Worm (Caenorhabditis elegans) whole organism, L2 larva: ENCODE results near the gene rpia-1.

Experiments used
- C34F6.9 ChIP-seq: fragments of 150-350 bp; optimal IDR thresholded peaks from 2 replicates; lab custom pipeline; 2014; ENCODE audit warnings: missing biosample characterization, missing genetic modification characterization
- F13H6.1 ChIP-seq: sonication (generic microtip); optimal IDR thresholded peaks from 2 replicates; lab custom pipeline; 2016; ENCODE audit warnings: missing genetic modification characterization, missing compliant biosample characterization
- R02D3.7 ChIP-seq: fragments of 150-350 bp; optimal IDR thresholded peaks from 2 replicates; lab custom pipeline; 2014; ENCODE audit warnings: missing biosample characterization, missing genetic modification characterization
- Y55F3AM.14 ChIP-seq: fragments of 200-800 bp; sonication (Bioruptor generic); optimal IDR thresholded peaks from 2 replicates; lab custom pipeline; 2018; ENCODE audit warnings: mild to moderate bottlenecking, missing genetic modification characterization, missing compliant biosample characterization
- ZK546.5 ChIP-seq: sonication (generic microtip); optimal IDR thresholded peaks from 2 replicates; lab custom pipeline; 2017; ENCODE audit warnings: missing biosample characterization, missing genetic modification characterization
- alr-1 ChIP-seq: fragments of 150-350 bp; optimal IDR thresholded peaks from 2 replicates; lab custom pipeline; 2014; ENCODE audit warnings: missing biosample characterization, missing genetic modification characterization
- aly-2 ChIP-seq: fragments of 150-350 bp; optimal IDR thresholded peaks from 2 replicates; lab custom pipeline; 2014; ENCODE audit warnings: missing biosample characterization, missing genetic modification characterization
- ama-1 ChIP-seq: fragments of 150-350 bp; optimal IDR thresholded peaks from 2 replicates; lab custom pipeline; 2018; ENCODE audit warnings: inconsistent platforms
- blmp-1 ChIP-seq: sonication (generic microtip); optimal IDR thresholded peaks from 2 replicates; lab custom pipeline; 2017; ENCODE audit warnings: missing genetic modification characterization, mild to moderate bottlenecking, missing compliant biosample characterization, antibody characterized with exemption, moderate library complexity; ENCODE audit not compliant: insufficient read depth
- ceh-16 ChIP-seq: fragments of 150-350 bp; optimal IDR thresholded peaks from 2 replicates; lab custom pipeline; 2014; ENCODE audit warnings: missing biosample characterization, missing genetic modification characterization
- ceh-82 ChIP-seq: fragments of 150-350 bp; optimal IDR thresholded peaks from 2 replicates; lab custom pipeline; 2014; ENCODE audit warnings: missing biosample characterization, missing genetic modification characterization
- crh-2 ChIP-seq: sonication (generic microtip); optimal IDR thresholded peaks from 2 replicates; lab custom pipeline; 2017; ENCODE audit warnings: missing biosample characterization, missing genetic modification characterization
- dmd-4 ChIP-seq: sonication (generic microtip); optimal IDR thresholded peaks from 2 replicates; lab custom pipeline; 2017; ENCODE audit warnings: missing biosample characterization, missing genetic modification characterization
- elt-1 ChIP-seq: fragments of 150-350 bp; optimal IDR thresholded peaks from 2 replicates; lab custom pipeline; 2014; ENCODE audit warnings: missing biosample characterization, missing genetic modification characterization
- elt-3 ChIP-seq: sonication (generic microtip); optimal IDR thresholded peaks from 2 replicates; lab custom pipeline; 2017; ENCODE audit warnings: missing biosample characterization, missing genetic modification characterization
- fos-1 ChIP-seq: fragments of 150-350 bp; optimal IDR thresholded peaks from 2 replicates; lab custom pipeline; 2014; ENCODE audit warnings: missing biosample characterization, missing genetic modification characterization
- lin-11 ChIP-seq: fragments of 150-350 bp; sonication (generic microtip); optimal IDR thresholded peaks from 2 replicates; lab custom pipeline; 2014; ENCODE audit warnings: missing biosample characterization, missing genetic modification characterization, inconsistent platforms, mixed read lengths
- lin-13 ChIP-seq: fragments of 150-350 bp; optimal IDR thresholded peaks from 2 replicates; lab custom pipeline; 2014; ENCODE audit warnings: missing biosample characterization, missing genetic modification reagents, missing genetic modification characterization
- lin-39 ChIP-seq: fragments of 150-350 bp; optimal IDR thresholded peaks from 2 replicates; lab custom pipeline; 2014; ENCODE audit warnings: missing biosample characterization, missing genetic modification reagents, missing genetic modification characterization
- lsy-2 ChIP-seq, 2 experiments: fragments of 150-350 bp in 1 of 2; sonication (generic microtip) in 1 of 2; optimal IDR thresholded peaks; 2 replicates each; lab custom pipeline; 2014 to 2017; ENCODE audit warnings: missing biosample characterization in 2 of 2, missing genetic modification characterization in 2 of 2
- mbf-1 ChIP-seq: sonication (generic microtip); optimal IDR thresholded peaks from 2 replicates; lab custom pipeline; 2017; ENCODE audit warnings: missing biosample characterization, missing genetic modification characterization
- nhr-11 ChIP-seq: fragments of 150-350 bp; optimal IDR thresholded peaks from 2 replicates; lab custom pipeline; 2014; ENCODE audit warnings: missing biosample characterization, missing genetic modification characterization
- nhr-12 ChIP-seq: fragments of 150-350 bp; optimal IDR thresholded peaks from 2 replicates; lab custom pipeline; 2014; ENCODE audit warnings: missing biosample characterization, missing genetic modification characterization
- nhr-129 ChIP-seq: fragments of 150-350 bp; optimal IDR thresholded peaks from 2 replicates; lab custom pipeline; 2014; ENCODE audit warnings: missing biosample characterization, missing genetic modification characterization
- nhr-21 ChIP-seq: fragments of 150-350 bp; optimal IDR thresholded peaks from 2 replicates; lab custom pipeline; 2014; ENCODE audit warnings: missing biosample characterization, missing genetic modification characterization
- nhr-23 ChIP-seq: fragments of 150-350 bp; optimal IDR thresholded peaks from 2 replicates; lab custom pipeline; 2014; ENCODE audit warnings: missing biosample characterization, missing genetic modification reagents, missing genetic modification characterization
- nhr-237 ChIP-seq: fragments of 150-350 bp; optimal IDR thresholded peaks from 2 replicates; lab custom pipeline; 2014; ENCODE audit warnings: missing biosample characterization, missing genetic modification characterization
- nhr-25 ChIP-seq: fragments of 150-350 bp; sonication (generic microtip); optimal IDR thresholded peaks from 3 replicates; lab custom pipeline; 2014; ENCODE audit warnings: missing biosample characterization, missing genetic modification characterization
- nhr-6 ChIP-seq: fragments of 150-350 bp; optimal IDR thresholded peaks from 2 replicates; lab custom pipeline; 2014; ENCODE audit warnings: missing biosample characterization, missing genetic modification characterization
- nhr-77 ChIP-seq: fragments of 150-350 bp; optimal IDR thresholded peaks from 2 replicates; lab custom pipeline; 2014; ENCODE audit warnings: missing biosample characterization, missing genetic modification characterization
- peb-1 ChIP-seq: fragments of 150-350 bp; optimal IDR thresholded peaks from 2 replicates; lab custom pipeline; 2014; ENCODE audit warnings: missing biosample characterization, missing genetic modification characterization
- sem-4 ChIP-seq: fragments of 150-350 bp; optimal IDR thresholded peaks from 2 replicates; lab custom pipeline; 2014; ENCODE audit warnings: missing biosample characterization, missing genetic modification reagents, missing genetic modification characterization
- skn-1 ChIP-seq: sonication (generic microtip); optimal IDR thresholded peaks from 2 replicates; lab custom pipeline; 2017; ENCODE audit warnings: missing biosample characterization, missing genetic modification characterization
- sma-3 ChIP-seq: sonication (generic microtip); optimal IDR thresholded peaks from 2 replicates; lab custom pipeline; 2016; ENCODE audit warnings: missing genetic modification reagents, missing genetic modification characterization, missing compliant biosample characterization
- sma-9 ChIP-seq, 2 experiments: fragments of 150-350 bp in 1 of 2; sonication (generic microtip) in 1 of 2; optimal IDR thresholded peaks; 2 replicates each; lab custom pipeline; 2014 to 2016; ENCODE audit warnings: missing genetic modification characterization in 2 of 2, mild to moderate bottlenecking in 1 of 2, missing biosample characterization in 1 of 2, missing compliant biosample characterization in 1 of 2, missing genetic modification reagents in 1 of 2, moderate library complexity in 1 of 2
- snpc-4 ChIP-seq: fragments of 150-350 bp; optimal IDR thresholded peaks from 2 replicates; lab custom pipeline; 2014; ENCODE audit warnings: missing biosample characterization, missing genetic modification characterization
- unc-55 ChIP-seq: fragments of 150-350 bp; sonication (generic microtip); optimal IDR thresholded peaks from 3 replicates; lab custom pipeline; 2014; ENCODE audit warnings: missing biosample characterization, missing genetic modification reagents, missing genetic modification characterization
- zag-1 ChIP-seq: fragments of 150-350 bp; optimal IDR thresholded peaks from 2 replicates; lab custom pipeline; 2014; ENCODE audit warnings: missing biosample characterization, missing genetic modification characterization
- ztf-1 ChIP-seq: fragments of 200-800 bp; sonication (Bioruptor generic); conservative IDR thresholded peaks from 2 replicates; pipeline ENCODE4 v1.3.6; 2022; ENCODE audit warnings: missing genetic modification characterization, missing compliant biosample characterization
- ztf-11 ChIP-seq: sonication (generic microtip); optimal IDR thresholded peaks from 2 replicates; lab custom pipeline; 2017; ENCODE audit warnings: missing biosample characterization, missing genetic modification characterization

The rpia-1 gene

ce11 chrIII:7087691-7088323 is 35.1 kb upstream of the rpia-1 start, which contains the start of gene fubl-2 (continued):
- TF ChIP-seq nhr-25 (tag; lab: Kevin White, UChicago): no peak
- TF ChIP-seq ZK546.5: no peak
- peak; percentile 69 for TF ChIP-seq F13H6.1
- no peak for TF ChIP-seq alr-1 (tag; lab: Kevin White, UChicago)
- no peak for TF ChIP-seq Y55F3AM.14 (GFP tag; lab: Kevin White, UChicago)
- no peak for TF ChIP-seq blmp-1 (tag; lab: Kevin White, UChicago)
- TF ChIP-seq ceh-16: no peak
- TF ChIP-seq sem-4 (tag; lab: Kevin White, UChicago): no peak
- TF ChIP-seq nhr-6: no peak
- TF ChIP-seq ztf-11 (tag; lab: Kevin White, UChicago): no peak
- peak; percentile 70 for TF ChIP-seq unc-55 (GFP tag; lab: Kevin White, UChicago)
- peak; percentile 50 for TF ChIP-seq fos-1 (tag; lab: Kevin White, UChicago)
- no peak for TF ChIP-seq elt-1 (tag; lab: Kevin White, UChicago)
- peak; percentile 8 for TF ChIP-seq nhr-21 (tag; lab: Kevin White, UChicago)
- no peak for TF ChIP-seq elt-3
- peak; percentile 59 for TF ChIP-seq crh-2 (tag; lab: Kevin White, UChicago)
- no peak for TF ChIP-seq aly-2 (tag; lab: Kevin White, UChicago)
- TF ChIP-seq lin-11: peak; percentile 29
- TF ChIP-seq peb-1 (tag; lab: Kevin White, UChicago): no peak

- no peak for TF ChIP-seq F13H6.1
- TF ChIP-seq C34F6.9 (tag; lab: Kevin White, UChicago): peak; percentile 33
- TF ChIP-seq skn-1 (tag; lab: Kevin White, UChicago): no peak
- TF ChIP-seq fos-1 (tag; lab: Kevin White, UChicago): no peak
- TF ChIP-seq ceh-16: no peak
- no peak for TF ChIP-seq snpc-4 (tag; lab: Kevin White, UChicago)
- TF ChIP-seq aly-2 (tag; lab: Kevin White, UChicago): no peak
- TF ChIP-seq lsy-2 (tag; optimal IDR thresholded peaks at IDR 0.05; lab: Kevin White, UChicago): peak in 1 of 2 experiments; percentile 16
- no peak for TF ChIP-seq R02D3.7
- TF ChIP-seq nhr-21 (tag; lab: Kevin White, UChicago): peak; percentile 16
- TF ChIP-seq sma-9 (GFP tag; optimal IDR thresholded peaks at IDR 0.05; lab: Kevin White, UChicago): peak; percentile 5
- TF ChIP-seq sma-9 (tag; optimal IDR thresholded peaks at IDR 0.05; lab: Kevin White, UChicago): no peak
- TF ChIP-seq nhr-25 (tag; lab: Kevin White, UChicago): no peak
- TF ChIP-seq sma-3 (GFP tag; lab: Kevin White, UChicago): no peak
- no peak for TF ChIP-seq nhr-11 (tag; lab: Kevin White, UChicago)
- no peak for TF ChIP-seq ama-1
- no peak for TF ChIP-seq ztf-1
- no peak for TF ChIP-seq nhr-6
- TF ChIP-seq blmp-1 (tag; lab: Kevin White, UChicago): no peak
- TF ChIP-seq nhr-129: no peak
These were observed 32.4 kb upstream of the rpia-1 start, which contains the start of gene ZK418.10 for ce11 chrIII:7090545-7090944. ZK418.10 (minus strand) TSS chrIII:7090692.

ce11 chrIII:7091042-7091441 is 31.9 kb upstream of the rpia-1 start, which contains the start of gene ZK418.2:
ZK418.2 (plus strand) TSS chrIII:7091342.
- TF ChIP-seq nhr-23 (tag; lab: Kevin White, UChicago): no peak
- TF ChIP-seq lsy-2 (tag; optimal IDR thresholded peaks at IDR 0.05; lab: Kevin White, UChicago): no peak
- TF ChIP-seq mbf-1 (tag; lab: Kevin White, UChicago): no peak

DNA sequence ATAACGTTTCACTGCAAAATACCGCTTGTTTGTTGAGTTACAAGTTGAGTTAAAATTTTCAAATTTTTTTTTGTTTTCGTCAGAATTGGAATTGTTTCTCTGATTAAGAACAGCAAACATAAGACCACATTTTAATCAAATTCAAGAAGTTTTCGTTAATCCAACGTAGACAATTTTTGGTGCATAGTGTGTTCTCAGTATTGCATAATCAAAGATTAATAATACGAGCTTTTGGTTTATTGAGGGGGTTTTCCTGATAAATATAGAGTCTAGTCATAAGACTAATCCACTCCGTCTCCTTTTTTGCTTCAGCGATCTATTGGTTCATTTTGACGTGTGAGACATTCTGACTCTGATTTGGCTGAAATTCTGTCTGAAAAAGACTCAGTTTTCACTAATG is 27.8 kb upstream of the rpia-1 start, which contains the start of gene nhr-9:
Gene nhr-9 (plus strand): TSS at position 307 of the 400 bp plus-strand sequence.
- peak; percentile 20 for TF ChIP-seq sma-9 (GFP tag; optimal IDR thresholded peaks at IDR 0.05; lab: Kevin White, UChicago)
- TF ChIP-seq sma-9 (tag; optimal IDR thresholded peaks at IDR 0.05; lab: Kevin White, UChicago): no peak
- TF ChIP-seq mbf-1 (tag; lab: Kevin White, UChicago): no peak
- TF ChIP-seq nhr-25 (tag; lab: Kevin White, UChicago): no peak
- peak in 1 of 2 experiments; percentile 4 for TF ChIP-seq lsy-2 (tag; optimal IDR thresholded peaks at IDR 0.05; lab: Kevin White, UChicago)
- TF ChIP-seq, all 48 proteins: peak for 2

ce11 chrIII:7096481-7096880 is 26.4 kb upstream of the rpia-1 start:
- TF ChIP-seq F13H6.1 (no peak), lin-39 (no peak), nhr-129 (no peak), alr-1 (tag; lab: Kevin White, UChicago) (no peak), zag-1 (no peak), lin-13 (GFP tag; lab: Kevin White, UChicago) (no peak), nhr-237 (tag; lab: Kevin White, UChicago) (no peak), lin-11 (no peak), nhr-11 (tag; lab: Kevin White, UChicago) (no peak), Y55F3AM.14 (GFP tag; lab: Kevin White, UChicago) (no peak), sma-3 (GFP tag; lab: Kevin White, UChicago) (no peak), dmd-4 (tag; lab: Kevin White, UChicago) (no peak), crh-2 (tag; lab: Kevin White, UChicago) (no peak), ztf-1 (no peak), ceh-16 (no peak), ceh-82 (tag; lab: Kevin White, UChicago) (no peak), nhr-77 (tag; lab: Kevin White, UChicago) (no peak), nhr-12 (tag; lab: Kevin White, UChicago) (no peak)
